Fruit fly (Drosophila melanogaster): ENCODE measurements around the gene shep.
A peak's percentile ranks its signal among the peaks of the same experiment; 100 is the strongest.

Gene shep

DNA sequence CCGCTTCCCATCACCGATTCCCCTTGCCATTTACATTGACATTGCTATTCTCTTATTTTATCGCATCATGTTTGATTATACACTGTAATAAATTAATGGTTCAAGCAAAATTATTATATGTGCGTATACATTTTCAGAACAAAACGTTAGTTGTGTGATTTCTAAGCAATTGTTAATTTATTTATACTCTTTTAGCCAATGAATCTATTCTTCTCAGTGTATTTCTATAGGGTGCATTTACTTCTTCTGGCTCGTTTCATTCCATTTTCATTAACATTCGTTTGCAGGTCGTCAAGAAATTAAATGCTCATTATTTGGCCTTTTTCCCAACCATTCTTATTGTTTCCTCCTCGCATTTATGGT lies 90.2 kb downstream of the shep start:
- TF ChIP-seq Myc (optimal IDR thresholded peaks at IDR 0.05) (no peak), ey (GFP tag; optimal IDR thresholded peaks at IDR 0.05) (peak; percentile 31), jim (GFP tag; optimal IDR thresholded peaks at IDR 0.05) (no peak), h (GFP tag; optimal IDR thresholded peaks at IDR 0.05) (peak; percentile 19), woc (GFP tag; optimal IDR thresholded peaks at IDR 0.05) (no peak), OdsH (GFP tag; optimal IDR thresholded peaks at IDR 0.05) (peak; percentile 11), usp (GFP tag; optimal IDR thresholded peaks at IDR 0.05) (no peak), Jra (GFP tag; optimal IDR thresholded peaks at IDR 0.05) (no peak), Mio (GFP tag; optimal IDR thresholded peaks at IDR 0.05) (no peak), tai (GFP tag; optimal IDR thresholded peaks at IDR 0.05) (peak; percentile 9), dsf (GFP tag; optimal IDR thresholded peaks at IDR 0.05; ENCODE audit: borderline replicate concordance) (no peak), sv (GFP tag; optimal IDR thresholded peaks at IDR 0.05) (no peak), pan (optimal IDR thresholded peaks at IDR 0.05) (no peak), psq (GFP tag; optimal IDR thresholded peaks at IDR 0.05) (no peak), Hr78 (GFP tag; optimal IDR thresholded peaks at IDR 0.05) (no peak), rgr (GFP tag; optimal IDR thresholded peaks at IDR 0.05) (peak; percentile 31), sage (GFP tag; optimal IDR thresholded peaks at IDR 0.05) (no peak), fru (GFP tag; optimal IDR thresholded peaks at IDR 0.05) (no peak)

DNA sequence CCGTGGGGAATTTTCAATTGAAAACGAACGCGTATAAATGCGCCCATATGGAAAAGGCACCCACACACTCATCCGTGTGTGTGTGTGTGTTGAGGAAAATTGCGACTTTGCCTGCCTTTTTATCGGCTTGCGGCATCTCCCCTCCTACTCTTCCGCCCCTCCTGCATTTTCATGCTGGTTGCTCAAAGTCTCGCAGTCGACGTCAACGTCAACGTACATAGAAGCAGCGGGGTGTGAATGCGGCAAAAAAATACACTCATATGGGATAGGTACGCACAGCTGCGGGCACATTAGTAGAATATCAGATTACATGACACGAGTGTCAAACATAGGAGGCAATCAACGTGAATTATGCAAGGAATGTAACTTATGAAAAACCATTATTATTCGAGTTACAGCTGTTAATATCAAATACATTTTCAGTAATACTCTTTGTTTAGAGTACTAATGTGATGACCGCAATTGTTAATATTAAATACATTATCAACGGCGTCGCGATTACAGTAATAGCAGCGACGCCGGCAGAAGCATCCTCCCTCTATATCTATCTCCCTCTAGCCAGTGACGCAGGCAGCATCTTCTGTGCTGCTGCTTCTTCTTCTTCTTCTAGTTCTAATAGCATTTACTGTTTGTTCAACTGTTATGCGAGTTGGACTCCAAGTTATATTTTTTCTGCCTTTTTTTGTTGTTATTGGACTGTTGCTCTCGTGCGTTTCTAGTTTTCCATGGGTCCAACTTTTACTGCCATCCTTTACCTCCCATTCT lies 90.8 kb downstream of the shep start:
- TF ChIP-seq Hnf4 (GFP tag; optimal IDR thresholded peaks at IDR 0.05) (peak; percentile 75), ey (GFP tag; optimal IDR thresholded peaks at IDR 0.05) (peak; percentile 85), br (GFP tag; optimal IDR thresholded peaks at IDR 0.05) (peak; percentile 78), dmrt93B (GFP tag; optimal IDR thresholded peaks at IDR 0.05) (peak; percentile 63), pan (optimal IDR thresholded peaks at IDR 0.05) (no peak), dsf (GFP tag; optimal IDR thresholded peaks at IDR 0.05; ENCODE audit: borderline replicate concordance) (no peak), Sp1 (GFP tag; optimal IDR thresholded peaks at IDR 0.05) (peak; percentile 57), fru (GFP tag; optimal IDR thresholded peaks at IDR 0.05) (peak; percentile 87), Rel (GFP tag; optimal IDR thresholded peaks at IDR 0.05) (peak; percentile 3), Rel (tag; optimal IDR thresholded peaks at IDR 0.05) (peak; percentile 77), GATAd (GFP tag; optimal IDR thresholded peaks at IDR 0.05) (no peak), psq (GFP tag; optimal IDR thresholded peaks at IDR 0.05) (peak; percentile 63), jim (GFP tag; optimal IDR thresholded peaks at IDR 0.05) (no peak), rgr (GFP tag; optimal IDR thresholded peaks at IDR 0.05) (peak; percentile 89), woc (GFP tag; optimal IDR thresholded peaks at IDR 0.05) (peak; percentile 41), tai (GFP tag; optimal IDR thresholded peaks at IDR 0.05) (peak; percentile 63), Abd-B (GFP tag; optimal IDR thresholded peaks at IDR 0.05) (no peak), N (GFP tag; optimal IDR thresholded peaks at IDR 0.05) (no peak), sv (GFP tag; optimal IDR thresholded peaks at IDR 0.05) (peak; percentile 81), sage (GFP tag; optimal IDR thresholded peaks at IDR 0.05) (peak; percentile 56), dl (GFP tag; optimal IDR thresholded peaks at IDR 0.05; ENCODE audit: insufficient read depth in 1 of 2, partially characterized antibody in 2 of 2) (no peak), foxo (GFP tag; optimal IDR thresholded peaks at IDR 0.05) (peak in 1 of 2 experiments; percentile 87), OdsH (GFP tag; optimal IDR thresholded peaks at IDR 0.05) (peak; percentile 81), Jra (GFP tag; optimal IDR thresholded peaks at IDR 0.05) (peak; percentile 41), CG32264 (GFP tag; optimal IDR thresholded peaks at IDR 0.05) (peak; percentile 58), HLH106 (tag; optimal IDR thresholded peaks at IDR 0.05) (peak; percentile 70), h (GFP tag; optimal IDR thresholded peaks at IDR 0.05) (peak; percentile 85)

DNA sequence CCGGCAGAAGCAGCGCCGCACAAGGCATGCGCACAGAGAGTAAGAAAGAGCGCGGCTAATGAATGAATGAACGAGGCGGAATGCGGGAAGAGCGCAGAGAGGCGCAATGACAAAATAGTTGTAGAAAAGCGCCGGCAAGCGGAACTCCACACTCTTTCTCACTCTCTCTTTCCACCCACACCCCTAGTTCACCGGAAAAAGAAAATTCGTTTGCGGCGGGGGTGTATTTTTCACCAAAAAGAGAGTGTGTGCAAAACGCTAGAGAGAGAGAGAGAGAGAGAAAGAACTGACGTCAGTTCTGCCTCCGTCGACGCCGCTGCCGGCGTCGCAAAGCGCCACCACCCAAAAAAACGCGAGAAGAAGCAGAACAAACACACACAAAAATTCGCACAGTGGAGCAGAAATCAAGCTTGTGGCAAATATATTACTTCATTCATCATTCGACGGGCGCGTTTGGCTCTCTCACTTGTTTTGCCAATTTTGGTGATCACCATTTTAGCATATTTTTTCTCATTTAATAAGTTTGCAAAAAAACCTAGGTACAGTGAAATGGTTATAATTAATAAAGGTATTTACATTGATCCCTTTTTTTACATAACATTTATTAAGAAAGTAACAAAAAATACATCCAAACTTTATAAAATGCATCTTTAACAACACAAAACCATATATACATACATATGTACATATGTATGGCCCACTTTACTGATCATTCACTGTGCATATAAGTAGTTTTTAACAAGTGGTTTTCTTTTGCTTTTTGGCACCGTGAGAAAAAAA lies 92.7 kb downstream of the shep start:
- TF ChIP-seq tai (GFP tag; optimal IDR thresholded peaks at IDR 0.05) (peak; percentile 13), Vsx2 (GFP tag; optimal IDR thresholded peaks at IDR 0.05; ENCODE audit: partially characterized antibody) (peak; percentile 88), CG32264 (GFP tag; optimal IDR thresholded peaks at IDR 0.05) (no peak), foxo (GFP tag; optimal IDR thresholded peaks at IDR 0.05) (peak in 1 of 2 experiments; percentile 42), dl (GFP tag; optimal IDR thresholded peaks at IDR 0.05; ENCODE audit: insufficient read depth in 1 of 2, partially characterized antibody in 2 of 2) (peak in 1 of 2 experiments; percentile 22), Jra (GFP tag; optimal IDR thresholded peaks at IDR 0.05) (no peak), OdsH (GFP tag; optimal IDR thresholded peaks at IDR 0.05) (peak; percentile 24), Myc (optimal IDR thresholded peaks at IDR 0.05) (no peak), brk (GFP tag; optimal IDR thresholded peaks at IDR 0.05) (no peak), Dfd (GFP tag; optimal IDR thresholded peaks at IDR 0.05) (no peak), CG9705 (GFP tag; optimal IDR thresholded peaks at IDR 0.05) (no peak), Hr83 (GFP tag; optimal IDR thresholded peaks at IDR 0.05; ENCODE audit: poor library complexity, severe bottlenecking) (no peak), psq (GFP tag; optimal IDR thresholded peaks at IDR 0.05) (peak; percentile 52), N (GFP tag; optimal IDR thresholded peaks at IDR 0.05) (no peak), woc (GFP tag; optimal IDR thresholded peaks at IDR 0.05) (peak; percentile 24), dsf (GFP tag; optimal IDR thresholded peaks at IDR 0.05; ENCODE audit: borderline replicate concordance) (no peak), HLH106 (tag; optimal IDR thresholded peaks at IDR 0.05) (peak; percentile 16), Rel (GFP tag; optimal IDR thresholded peaks at IDR 0.05) (no peak), Rel (tag; optimal IDR thresholded peaks at IDR 0.05) (no peak), Hnf4 (GFP tag; optimal IDR thresholded peaks at IDR 0.05) (peak; percentile 19), dmrt93B (GFP tag; optimal IDR thresholded peaks at IDR 0.05) (no peak), fru (GFP tag; optimal IDR thresholded peaks at IDR 0.05) (peak; percentile 27), sv (GFP tag; optimal IDR thresholded peaks at IDR 0.05) (peak; percentile 47), Sp1 (GFP tag; optimal IDR thresholded peaks at IDR 0.05) (no peak), ey (GFP tag; optimal IDR thresholded peaks at IDR 0.05) (peak; percentile 17), Hr78 (GFP tag; optimal IDR thresholded peaks at IDR 0.05) (no peak), GATAd (GFP tag; optimal IDR thresholded peaks at IDR 0.05) (no peak), Dif (GFP tag; optimal IDR thresholded peaks at IDR 0.05; ENCODE audit: partially characterized antibody) (peak; percentile 91), lola (GFP tag; optimal IDR thresholded peaks at IDR 0.05) (no peak), usp (GFP tag; optimal IDR thresholded peaks at IDR 0.05) (no peak), jim (GFP tag; optimal IDR thresholded peaks at IDR 0.05) (no peak), br (GFP tag; optimal IDR thresholded peaks at IDR 0.05) (peak; percentile 16), Abd-B (GFP tag; optimal IDR thresholded peaks at IDR 0.05) (no peak)
